Worm (Caenorhabditis elegans) whole organism, late embryonic: Measurements from ENCODE around the gene C47E8.9.

Experiments used
- T23F11.4 ChIP-seq: fragments of 200-800 bp; sonication (Bioruptor generic); optimal IDR thresholded peaks from 2 replicates; lab custom pipeline; 2018; ENCODE audit warnings: mild to moderate bottlenecking, missing genetic modification characterization, missing compliant biosample characterization
- ama-1 ChIP-seq: fragments of 150-350 bp; optimal IDR thresholded peaks from 2 replicates; lab custom pipeline; 2014
- ceh-22 ChIP-seq: sonication (generic microtip); optimal IDR thresholded peaks from 2 replicates; lab custom pipeline; 2017; ENCODE audit warnings: missing biosample characterization, missing genetic modification characterization
- ets-4 ChIP-seq: sonication (generic microtip); optimal IDR thresholded peaks from 2 replicates; lab custom pipeline; 2016; ENCODE audit warnings: missing genetic modification characterization, missing compliant biosample characterization
- fkh-10 ChIP-seq: fragments of 150-350 bp; optimal IDR thresholded peaks from 2 replicates; lab custom pipeline; 2014; ENCODE audit warnings: missing biosample characterization, missing genetic modification reagents, missing genetic modification characterization
- hlh-8 ChIP-seq: sonication (generic microtip); optimal IDR thresholded peaks from 2 replicates; lab custom pipeline; 2016; ENCODE audit warnings: missing genotype, missing genetic modification characterization, missing compliant biosample characterization
- lin-11 ChIP-seq: fragments of 200-800 bp; sonication (Bioruptor generic); optimal IDR thresholded peaks from 2 replicates; lab custom pipeline; 2018; ENCODE audit warnings: mild to moderate bottlenecking, missing genetic modification characterization, missing compliant biosample characterization
- nhr-11 ChIP-seq: fragments of 150-350 bp; optimal IDR thresholded peaks from 2 replicates; lab custom pipeline; 2014; ENCODE audit warnings: missing biosample characterization, missing genetic modification characterization
- pax-1 ChIP-seq: fragments of 150-350 bp; optimal IDR thresholded peaks from 2 replicates; lab custom pipeline; 2014; ENCODE audit warnings: missing biosample characterization, missing genetic modification characterization
- rnt-1 ChIP-seq: sonication (generic microtip); optimal IDR thresholded peaks from 2 replicates; lab custom pipeline; 2016; ENCODE audit warnings: missing genetic modification characterization, missing compliant biosample characterization
- sdc-2 ChIP-seq: sonication (generic microtip); optimal IDR thresholded peaks from 2 replicates; lab custom pipeline; 2016; ENCODE audit warnings: missing genotype, missing genetic modification characterization, missing compliant biosample characterization
- tbx-2 ChIP-seq: sonication (generic microtip); optimal IDR thresholded peaks from 2 replicates; lab custom pipeline; 2016; ENCODE audit warnings: missing genetic modification characterization, missing compliant biosample characterization
- ttx-3 ChIP-seq: sonication (generic microtip); optimal IDR thresholded peaks from 2 replicates; lab custom pipeline; 2016; ENCODE audit warnings: missing genetic modification reagents, missing genetic modification characterization, missing compliant biosample characterization

DNA sequence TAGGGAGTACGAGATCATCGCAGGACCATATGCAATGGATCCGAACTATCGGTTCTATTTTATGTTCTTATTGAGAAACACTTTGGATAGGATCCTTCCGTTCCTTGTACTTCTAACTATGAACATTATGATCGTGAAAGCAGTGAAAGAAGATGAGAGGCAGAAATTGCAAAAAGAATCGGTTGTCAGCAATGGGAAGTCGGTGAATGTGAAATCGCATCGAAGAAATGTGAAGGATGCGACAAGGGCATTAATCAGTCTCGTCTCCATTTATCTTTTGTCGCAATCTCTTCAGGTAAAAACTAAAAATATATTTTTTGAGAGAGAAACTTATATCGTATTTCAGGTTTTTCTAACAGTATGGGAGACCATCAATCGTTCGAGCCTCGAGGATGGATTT lies 19.8 kb downstream of the C47E8.9 start:
- no peak for TF ChIP-seq nhr-11 (tag; lab: Kevin White, UChicago)
- no peak for TF ChIP-seq fkh-10 (GFP tag; lab: Kevin White, UChicago)
- no peak for TF ChIP-seq hlh-8 (tag; lab: Kevin White, UChicago)
- TF ChIP-seq tbx-2: no peak
- TF ChIP-seq ama-1 (lab: Kevin White, UChicago): no peak
- no peak for TF ChIP-seq pax-1 (tag; lab: Kevin White, UChicago)
- no peak for TF ChIP-seq lin-11 (tag; lab: Kevin White, UChicago)
- TF ChIP-seq sdc-2: no peak
- no peak for TF ChIP-seq T23F11.4
- no peak for TF ChIP-seq ets-4 (tag; lab: Kevin White, UChicago)
- TF ChIP-seq ceh-22 (tag; lab: Kevin White, UChicago): no peak
- TF ChIP-seq rnt-1: no peak
- no peak for TF ChIP-seq ttx-3 (tag; lab: Kevin White, UChicago)
